Worm (Caenorhabditis elegans) whole organism, young adult: ENCODE results near the gene F45D3.2.

ENCODE experiments used
- B0019.2 ChIP-seq: fragments of 200-800 bp; sonication (Bioruptor generic); conservative IDR thresholded peaks from 2 replicates; pipeline ENCODE4 v1.3.6; 2022; ENCODE audit warnings: missing genetic modification reagents, missing genetic modification characterization, missing compliant biosample characterization
- F10E7.11 ChIP-seq: sonication (generic microtip); optimal IDR thresholded peaks from 2 replicates; lab custom pipeline; 2017; ENCODE audit warnings: mild to moderate bottlenecking, missing genetic modification characterization, moderate library complexity, missing compliant biosample characterization
- F23B12.7 ChIP-seq: sonication (generic microtip); optimal IDR thresholded peaks from 2 replicates; lab custom pipeline; 2017; ENCODE audit warnings: missing genetic modification characterization, mild to moderate bottlenecking, missing compliant biosample characterization, antibody characterized with exemption, moderate library complexity; ENCODE audit not compliant: insufficient read depth
- F55B11.4 ChIP-seq: sonication (generic microtip); optimal IDR thresholded peaks from 2 replicates; lab custom pipeline; 2016; ENCODE audit warnings: missing compliant biosample characterization, missing genetic modification characterization, borderline replicate concordance; ENCODE audit not compliant: insufficient read depth
- K11D2.4 ChIP-seq: fragments of 200-800 bp; sonication (Bioruptor generic); IDR thresholded peaks from 2 replicates; pipeline ENCODE4 v1.3.6; 2022; ENCODE audit warnings: missing genetic modification reagents, missing genetic modification characterization, missing compliant biosample characterization
- Y56A3A.18 ChIP-seq: fragments of 200-800 bp; sonication (Bioruptor generic); IDR thresholded peaks from 2 replicates; pipeline ENCODE4 v1.3.6; 2022; ENCODE audit warnings: missing genetic modification reagents, missing genetic modification characterization, missing compliant biosample characterization
- Y79H2A.3 ChIP-seq: fragments of 200-800 bp; sonication (Bioruptor generic); conservative IDR thresholded peaks from 2 replicates; pipeline ENCODE4 v1.3.6; 2022; ENCODE audit warnings: missing genetic modification reagents, missing genetic modification characterization, missing compliant biosample characterization
- Y95B8A.8 ChIP-seq: fragments of 200-800 bp; sonication (Bioruptor generic); IDR thresholded peaks from 2 replicates; pipeline ENCODE4 v1.3.6; 2022; ENCODE audit warnings: missing genetic modification reagents, missing genetic modification characterization, missing compliant biosample characterization
- akir-1 ChIP-seq: fragments of 200-800 bp; sonication (Bioruptor generic); optimal IDR thresholded peaks from 2 replicates; lab custom pipeline; 2018; ENCODE audit warnings: mild to moderate bottlenecking, missing genetic modification characterization, moderate library complexity, missing compliant biosample characterization
- athp-1 ChIP-seq: sonication (generic microtip); optimal IDR thresholded peaks from 2 replicates; lab custom pipeline; 2017; ENCODE audit warnings: mild to moderate bottlenecking, missing genetic modification characterization, missing compliant biosample characterization
- attf-3 ChIP-seq: fragments of 200-800 bp; sonication (Bioruptor generic); conservative IDR thresholded peaks from 2 replicates; pipeline ENCODE4 v1.3.6; 2022; ENCODE audit warnings: missing genetic modification reagents, missing genetic modification characterization, missing compliant biosample characterization
- attf-6 ChIP-seq: fragments of 200-800 bp; sonication (Bioruptor generic); IDR thresholded peaks from 2 replicates; pipeline ENCODE4 v1.3.6; 2022; ENCODE audit warnings: missing genetic modification reagents, missing genetic modification characterization, missing compliant biosample characterization
- bed-2 ChIP-seq: fragments of 200-800 bp; sonication (Bioruptor generic); IDR thresholded peaks from 2 replicates; pipeline ENCODE4 v1.3.6; 2022; ENCODE audit warnings: missing genetic modification reagents, missing genetic modification characterization, missing compliant biosample characterization
- cebp-1 ChIP-seq, 2 experiments: fragments of 200-800 bp in 1 of 2; sonication (Bioruptor generic) in 1 of 2; sonication (generic microtip) in 1 of 2; IDR thresholded peaks in 1 of 2; optimal IDR thresholded peaks in 1 of 2; 2 replicates each; pipeline versions ENCODE4 v1.3.6 to Lab custom; 2017 to 2022; ENCODE audit warnings: missing compliant biosample characterization in 2 of 2, missing genetic modification characterization in 2 of 2, mild to moderate bottlenecking in 1 of 2, missing genetic modification reagents in 1 of 2, moderate library complexity in 1 of 2
- ceh-40 ChIP-seq: fragments of 200-800 bp; sonication (Bioruptor generic); IDR thresholded peaks from 2 replicates; pipeline ENCODE4 v1.3.6; 2022; ENCODE audit warnings: missing genetic modification characterization, missing compliant biosample characterization
- ceh-91 ChIP-seq: fragments of 200-800 bp; sonication (Bioruptor generic); IDR thresholded peaks from 2 replicates; pipeline ENCODE4 v1.3.6; 2022; ENCODE audit warnings: missing genetic modification reagents, missing genetic modification characterization, missing compliant biosample characterization
- chd-7 ChIP-seq: sonication (generic microtip); optimal IDR thresholded peaks from 2 replicates; lab custom pipeline; 2016; ENCODE audit warnings: mild to moderate bottlenecking, missing genetic modification characterization, moderate library complexity, missing compliant biosample characterization
- dpl-1 ChIP-seq: fragments of 150-350 bp; optimal IDR thresholded peaks from 2 replicates; lab custom pipeline; 2014; ENCODE audit warnings: missing biosample characterization, missing genetic modification reagents, missing genetic modification characterization
- egrh-3 ChIP-seq: fragments of 200-800 bp; sonication (Bioruptor generic); IDR thresholded peaks from 2 replicates; pipeline ENCODE4 v1.3.6; 2022; ENCODE audit warnings: missing genetic modification reagents, missing genetic modification characterization, missing compliant biosample characterization
- ekl-4 ChIP-seq: fragments of 200-800 bp; sonication (Bioruptor generic); IDR thresholded peaks from 2 replicates; pipeline ENCODE4 v1.3.6; 2022; ENCODE audit warnings: missing genetic modification reagents, missing genetic modification characterization, missing compliant biosample characterization
- hsf-1 ChIP-seq: fragments of 200-800 bp; sonication (Bioruptor generic); IDR thresholded peaks from 2 replicates; pipeline ENCODE4 v1.3.6; 2022; ENCODE audit warnings: missing genetic modification reagents, missing genetic modification characterization, missing compliant biosample characterization
- lag-1 ChIP-seq: fragments of 200-800 bp; sonication (Bioruptor generic); IDR thresholded peaks from 2 replicates; pipeline ENCODE4 v1.3.6; 2022; ENCODE audit warnings: missing genetic modification reagents, missing genetic modification characterization, missing compliant biosample characterization
- lin-35 ChIP-seq, 3 experiments: fragments of 150-350 bp in 2 of 3; sonication (generic microtip) in 1 of 3; optimal IDR thresholded peaks; 2 replicates each; lab custom pipeline; 2014 to 2018; ENCODE audit warnings: missing biosample characterization in 3 of 3, missing genetic modification characterization in 3 of 3, missing genetic modification reagents in 3 of 3
- lin-54 ChIP-seq: fragments of 200-800 bp; sonication (Bioruptor generic); optimal IDR thresholded peaks from 2 replicates; lab custom pipeline; 2018; ENCODE audit warnings: mild to moderate bottlenecking, missing genetic modification characterization, missing compliant biosample characterization
- lir-1 ChIP-seq: fragments of 200-800 bp; sonication (Bioruptor generic); conservative IDR thresholded peaks from 2 replicates; pipeline ENCODE4 v1.3.6; 2022; ENCODE audit warnings: missing genetic modification reagents, missing genetic modification characterization, missing compliant biosample characterization
- lsl-1 ChIP-seq: fragments of 200-800 bp; sonication (Bioruptor generic); optimal IDR thresholded peaks from 2 replicates; lab custom pipeline; 2018; ENCODE audit warnings: mild to moderate bottlenecking, missing genetic modification characterization, moderate library complexity, missing compliant biosample characterization
- lsy-27 ChIP-seq: sonication (generic microtip); optimal IDR thresholded peaks from 2 replicates; lab custom pipeline; 2017; ENCODE audit warnings: missing genetic modification characterization, mild to moderate bottlenecking, missing compliant biosample characterization, antibody characterized with exemption, missing genotype, borderline replicate concordance; ENCODE audit not compliant: insufficient read depth
- madf-6 ChIP-seq: fragments of 200-800 bp; sonication (Bioruptor generic); IDR thresholded peaks from 2 replicates; pipeline ENCODE4 v1.3.6; 2022; ENCODE audit warnings: missing genetic modification reagents, missing genetic modification characterization, missing compliant biosample characterization
- madf-8 ChIP-seq: fragments of 200-800 bp; sonication (Bioruptor generic); conservative IDR thresholded peaks from 2 replicates; pipeline ENCODE4 v1.3.6; 2022; ENCODE audit warnings: missing genetic modification reagents, missing genetic modification characterization, missing compliant biosample characterization
- mcd-1 ChIP-seq: fragments of 200-800 bp; sonication (Bioruptor generic); IDR thresholded peaks from 2 replicates; pipeline ENCODE4 v1.3.6; 2022; ENCODE audit warnings: missing genetic modification reagents, missing genetic modification characterization, missing compliant biosample characterization
- mel-28 ChIP-seq: sonication (generic microtip); optimal IDR thresholded peaks from 2 replicates; lab custom pipeline; 2016; ENCODE audit warnings: borderline replicate concordance, mild to moderate bottlenecking, missing genetic modification characterization, missing compliant biosample characterization
- nhr-120 ChIP-seq: fragments of 200-800 bp; sonication (Bioruptor generic); IDR thresholded peaks from 2 replicates; pipeline ENCODE4 v1.3.6; 2022; ENCODE audit warnings: missing genetic modification characterization, missing compliant biosample characterization
- nhr-179 ChIP-seq: sonication (generic microtip); optimal IDR thresholded peaks from 2 replicates; lab custom pipeline; 2016; ENCODE audit warnings: mild to moderate bottlenecking, missing genetic modification characterization, missing compliant biosample characterization
- rcor-1 ChIP-seq: fragments of 200-800 bp; sonication (Bioruptor generic); IDR thresholded peaks from 2 replicates; pipeline ENCODE4 v1.3.6; 2022; ENCODE audit warnings: missing genetic modification reagents, missing genetic modification characterization, missing compliant biosample characterization
- rec-8 ChIP-seq, 2 experiments: sonication (generic microtip); optimal IDR thresholded peaks; 2 replicates each; lab custom pipeline; 2016; ENCODE audit warnings: mild to moderate bottlenecking in 2 of 2, missing genetic modification characterization in 2 of 2, missing genetic modification reagents in 2 of 2, missing genotype in 2 of 2, missing biosample characterization in 1 of 2, missing compliant biosample characterization in 1 of 2, moderate library complexity in 1 of 2
- sdz-38 ChIP-seq: sonication (generic microtip); optimal IDR thresholded peaks from 2 replicates; lab custom pipeline; 2016; ENCODE audit warnings: missing genotype, missing genetic modification characterization, missing compliant biosample characterization
- snpc-1.3 ChIP-seq: sonication (generic microtip); optimal IDR thresholded peaks from 2 replicates; lab custom pipeline; 2017; ENCODE audit warnings: missing genetic modification characterization, mild to moderate bottlenecking, missing compliant biosample characterization, antibody characterized with exemption, moderate library complexity, missing genotype, missing genetic modification reagents; ENCODE audit not compliant: insufficient read depth
- snpc-4 ChIP-seq, 5 experiments: fragments of 150-350 bp in 1 of 5; sonication (generic microtip) in 4 of 5; optimal IDR thresholded peaks; 2 replicates each; lab custom pipeline; 2014 to 2018; ENCODE audit warnings: missing genetic modification characterization in 5 of 5, missing biosample characterization in 3 of 5, antibody characterized with exemption in 2 of 5, mild to moderate bottlenecking in 2 of 5, missing compliant biosample characterization in 2 of 5, missing genotype in 2 of 5, moderate library complexity in 2 of 5, missing genetic modification reagents in 1 of 5
- somi-1 ChIP-seq: fragments of 200-800 bp; sonication (Bioruptor generic); optimal IDR thresholded peaks from 2 replicates; lab custom pipeline; 2018; ENCODE audit warnings: mild to moderate bottlenecking, missing genetic modification characterization, missing compliant biosample characterization
- unc-130 ChIP-seq: sonication (generic microtip); optimal IDR thresholded peaks from 2 replicates; lab custom pipeline; 2016; ENCODE audit warnings: missing genetic modification reagents, missing genetic modification characterization, missing compliant biosample characterization
- ztf-25 ChIP-seq: fragments of 200-800 bp; sonication (Bioruptor generic); IDR thresholded peaks from 2 replicates; pipeline ENCODE4 v1.3.6; 2022; ENCODE audit warnings: missing genetic modification reagents, missing genetic modification characterization, missing compliant biosample characterization

Gene F45D3.2

DNA sequence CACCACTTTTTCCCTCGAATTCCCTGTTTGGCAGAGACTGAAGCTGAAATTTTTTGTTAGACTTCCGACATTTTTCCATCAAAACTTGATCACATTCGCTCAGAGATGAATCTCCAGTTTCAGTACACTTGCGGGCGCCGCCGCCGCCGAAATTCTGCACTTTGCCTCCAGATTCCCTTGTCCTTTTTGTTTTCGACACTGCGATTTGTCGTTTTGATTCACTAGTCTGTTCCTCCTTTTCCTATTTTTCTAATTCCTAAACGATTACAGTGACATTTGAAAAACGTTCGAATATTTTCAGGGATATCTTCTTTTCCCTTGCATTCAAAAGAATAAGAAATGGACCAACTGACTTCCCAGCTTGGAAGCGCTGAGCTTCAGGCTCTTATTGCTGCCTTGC is at the start of gene F45D3.2:
Gene F45D3.2, plus strand, starts transcription at position 301 of the 400 bp plus-strand sequence.
- TF ChIP-seq athp-1 (tag; lab: Kevin White, UChicago) (no peak), lag-1 (GFP tag; lab: Robert Waterston, UW) (no peak), madf-8 (GFP tag; lab: Robert Waterston, UW) (no peak), mel-28 (tag; lab: Kevin White, UChicago) (no peak), akir-1 (GFP tag; lab: Kevin White, UChicago) (no peak), rec-8 (tag; optimal IDR thresholded peaks at IDR 0.05; lab: Kevin White, UChicago) (no peak), F10E7.11 (tag; lab: Kevin White, UChicago) (no peak), chd-7 (tag; lab: Kevin White, UChicago) (no peak), rcor-1 (GFP tag; lab: Robert Waterston, UW) (no peak), Y95B8A.8 (no peak), F23B12.7 (no peak), madf-6 (GFP tag; lab: Robert Waterston, UW) (no peak), nhr-120 (GFP tag; lab: Robert Waterston, UW) (no peak), lsy-27 (tag; lab: Kevin White, UChicago) (no peak), mcd-1 (GFP tag; lab: Robert Waterston, UW) (no peak), nhr-179 (tag; lab: Kevin White, UChicago) (no peak), hsf-1 (GFP tag; lab: Robert Waterston, UW) (no peak)

DNA sequence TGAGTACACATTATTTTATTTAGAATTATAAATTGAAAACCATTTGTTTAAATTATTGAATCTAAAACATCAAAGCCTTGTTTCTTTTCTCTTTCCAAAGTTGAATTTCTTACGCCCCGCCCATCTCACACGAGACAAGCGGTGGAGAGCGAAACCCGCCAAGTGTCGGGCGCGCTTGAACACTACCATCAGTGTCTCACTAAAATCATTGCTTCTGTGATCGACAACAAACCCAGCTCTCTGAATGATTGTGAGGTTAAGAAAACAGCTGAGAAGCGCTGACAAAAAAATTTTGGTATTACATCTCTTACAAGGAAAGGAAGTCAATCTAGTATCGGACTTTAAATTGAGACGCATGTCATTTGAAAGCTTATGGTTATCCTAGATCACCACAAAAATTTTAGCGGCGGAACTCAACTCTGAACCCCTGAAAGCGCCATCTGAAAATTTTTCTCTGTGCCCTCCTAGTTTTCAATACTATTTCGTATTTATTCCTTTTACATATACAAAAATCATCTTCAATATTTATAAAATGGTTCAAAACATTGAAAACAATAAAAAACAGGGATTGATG is 49.7 kb upstream of the F45D3.2 start:
- TF ChIP-seq lin-54 (GFP tag; lab: Kevin White, UChicago), result peak; percentile 82
- TF ChIP-seq Y56A3A.18 (GFP tag; lab: Robert Waterston, UW), result peak; percentile 90
- TF ChIP-seq Y79H2A.3 (GFP tag; lab: Robert Waterston, UW), result no peak
- no peak for TF ChIP-seq ztf-25 (GFP tag; lab: Robert Waterston, UW)
- 0 out of 2 replicates have a peak, but pooled peaks have one; percentile 29 for TF ChIP-seq bed-2
- TF ChIP-seq athp-1 (tag; lab: Kevin White, UChicago), result no peak
- TF ChIP-seq lsl-1 (GFP tag; lab: Kevin White, UChicago), result peak; percentile 70
- 0 out of 2 replicates have a peak, but pooled peaks have one; percentile 23 for TF ChIP-seq egrh-3 (GFP tag; lab: Robert Waterston, UW)
- peak; percentile 93 for TF ChIP-seq ekl-4 (GFP tag; lab: Robert Waterston, UW)
- TF ChIP-seq attf-6 (GFP tag; lab: Robert Waterston, UW), result peak; percentile 91
- TF ChIP-seq madf-8 (GFP tag; lab: Robert Waterston, UW), result peak; percentile 17; the same call in 1 of the 2 replicates
- no peak for TF ChIP-seq somi-1 (GFP tag; lab: Kevin White, UChicago)
- peak in 1 of 3 experiments; percentile 22 for TF ChIP-seq lin-35 (GFP tag; optimal IDR thresholded peaks at IDR 0.05; lab: Kevin White, UChicago)
- TF ChIP-seq mcd-1 (GFP tag; lab: Robert Waterston, UW), result peak; percentile 81
- no peak for TF ChIP-seq sdz-38 (tag; lab: Kevin White, UChicago)
- TF ChIP-seq chd-7 (tag; lab: Kevin White, UChicago), result no peak
- TF ChIP-seq unc-130 (GFP tag; lab: Kevin White, UChicago), result peak; percentile 13
- TF ChIP-seq F55B11.4, result no peak
- TF ChIP-seq cebp-1 (GFP tag; IDR thresholded peaks at IDR 0.05; lab: Robert Waterston, UW), result no peak
- peak; percentile 62 for TF ChIP-seq cebp-1 (tag; optimal IDR thresholded peaks at IDR 0.05; lab: Kevin White, UChicago)
- peak; percentile 68; the same call in 1 of the 2 replicates for TF ChIP-seq K11D2.4 (GFP tag; lab: Robert Waterston, UW)
- TF ChIP-seq ceh-40, result no peak
- peak; percentile 100 for TF ChIP-seq snpc-4 (GFP tag; optimal IDR thresholded peaks at IDR 0.05; lab: Kevin White, UChicago)
- TF ChIP-seq snpc-4 (tag; optimal IDR thresholded peaks at IDR 0.05; lab: Kevin White, UChicago), result peak; percentile 99 to 100 (median 100)
- peak; percentile 56 for TF ChIP-seq F23B12.7
- no peak for TF ChIP-seq mel-28 (tag; lab: Kevin White, UChicago)
- TF ChIP-seq hsf-1 (GFP tag; lab: Robert Waterston, UW), result peak; percentile 72
- TF ChIP-seq snpc-1.3 (tag; lab: Kevin White, UChicago), result peak; percentile 97
- TF ChIP-seq lsy-27 (tag; lab: Kevin White, UChicago), result peak; percentile 11
- TF ChIP-seq dpl-1 (GFP tag; lab: Kevin White, UChicago), result no peak
- TF ChIP-seq ceh-91 (GFP tag; lab: Robert Waterston, UW), result 0 out of 2 replicates have a peak, but pooled peaks have one; percentile 13
- TF ChIP-seq B0019.2 (GFP tag; lab: Robert Waterston, UW), result peak; percentile 50; the same call in 1 of the 2 replicates
- TF ChIP-seq attf-3 (GFP tag; lab: Robert Waterston, UW), result peak; percentile 75
- TF ChIP-seq lir-1 (GFP tag; lab: Robert Waterston, UW), result 0 out of 2 replicates have a peak, but pooled peaks have one; percentile 23
